Worm (Caenorhabditis elegans): ENCODE data around the gene hlh-27.

DNA sequence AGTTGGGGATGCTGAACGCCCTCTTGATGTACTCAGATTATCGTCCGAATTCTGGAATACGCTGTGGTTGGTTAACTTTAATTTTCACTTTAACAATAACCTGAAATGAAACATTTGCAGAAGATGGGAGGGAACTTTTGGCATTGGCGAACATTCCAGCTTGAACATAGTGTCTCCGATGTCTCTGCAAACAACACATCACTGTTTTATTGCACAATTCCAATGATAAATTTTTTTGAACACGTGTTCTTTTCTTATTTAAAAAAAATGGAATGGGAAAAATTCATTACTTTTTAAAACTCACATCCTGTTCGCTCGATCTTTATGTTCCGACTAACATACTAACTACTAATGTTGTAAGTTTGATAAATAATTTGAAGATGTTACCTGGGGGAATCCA, 39.5 kb downstream of the hlh-27 start, which contains the start of gene fzy-1:
- no peak for TF ChIP-seq lin-15B (tag; optimal IDR thresholded peaks at IDR 0.05)
- no peak for TF ChIP-seq nhr-11 (tag; optimal IDR thresholded peaks at IDR 0.05)
- TF ChIP-seq fos-1 (tag; optimal IDR thresholded peaks at IDR 0.05) = no peak
- no peak for TF ChIP-seq nhr-23 (tag; optimal IDR thresholded peaks at IDR 0.05)
- no peak for TF ChIP-seq nhr-237 (tag; optimal IDR thresholded peaks at IDR 0.05)
- no peak for TF ChIP-seq unc-62 (GFP tag; optimal IDR thresholded peaks at IDR 0.05)
- no peak for TF ChIP-seq snpc-4 (tag; optimal IDR thresholded peaks at IDR 0.05)
- no peak for TF ChIP-seq nhr-76 (tag; optimal IDR thresholded peaks at IDR 0.05)
- TF ChIP-seq mdl-1 (tag; optimal IDR thresholded peaks at IDR 0.05) = no peak
- TF ChIP-seq jun-1 (tag; optimal IDR thresholded peaks at IDR 0.05) = no peak
- no peak for TF ChIP-seq fkh-10 (GFP tag; optimal IDR thresholded peaks at IDR 0.05)

All from whole organism, L3 larva.